Fruit fly (Drosophila melanogaster) whole organism, embryonic: ENCODE results near the gene Ir68b.

Experiments used
- ATbp ChIP-seq: fragments of 200-800 bp; sonication (Bioruptor generic); optimal IDR thresholded peaks from 2 replicates; lab custom pipeline; 2017; ENCODE audit warnings: missing biosample characterization, mild to moderate bottlenecking, missing genetic modification characterization, missing genetic modification reagents
- Abd-B ChIP-seq: fragments of 200-800 bp; sonication (Bioruptor generic); optimal IDR thresholded peaks from 2 replicates; lab custom pipeline; 2018; ENCODE audit warnings: missing biosample characterization, mild to moderate bottlenecking, missing genetic modification characterization, moderate library complexity
- Asciz ChIP-seq: fragments of 200-800 bp; sonication (Bioruptor generic); optimal IDR thresholded peaks from 2 replicates; lab custom pipeline; 2017; ENCODE audit warnings: missing biosample characterization, mild to moderate bottlenecking, missing genetic modification characterization, missing genetic modification reagents
- Atf-2 ChIP-seq: fragments of 200-800 bp; sonication (Bioruptor generic); optimal IDR thresholded peaks from 2 replicates; lab custom pipeline; 2016; ENCODE audit warnings: missing biosample characterization, missing genetic modification characterization
- CG10565 ChIP-seq: fragments of 200-800 bp; sonication (Bioruptor generic); optimal IDR thresholded peaks from 3 replicates; lab custom pipeline; 2016; ENCODE audit warnings: missing biosample characterization, mild to moderate bottlenecking, missing genetic modification characterization
- CG11398 ChIP-seq: fragments of 200-800 bp; sonication (Bioruptor generic); optimal IDR thresholded peaks from 2 replicates; lab custom pipeline; 2016; ENCODE audit warnings: missing biosample characterization, missing genetic modification characterization
- CG12744 ChIP-seq: fragments of 200-800 bp; sonication (Bioruptor generic); optimal IDR thresholded peaks from 2 replicates; lab custom pipeline; 2016; ENCODE audit warnings: missing biosample characterization, missing genetic modification characterization
- CG15514 ChIP-seq: fragments of 200-800 bp; sonication (Bioruptor generic); optimal IDR thresholded peaks from 3 replicates; lab custom pipeline; 2017; ENCODE audit warnings: missing biosample characterization, missing genetic modification characterization, mild to moderate bottlenecking, moderate library complexity, missing genetic modification reagents
- CG15601 ChIP-seq: fragments of 200-800 bp; sonication (Bioruptor generic); optimal IDR thresholded peaks from 3 replicates; lab custom pipeline; 2019; ENCODE audit warnings: missing biosample characterization, mild to moderate bottlenecking, missing genetic modification characterization, moderate library complexity
- CG17385 ChIP-seq: fragments of 200-800 bp; sonication (Bioruptor generic); optimal IDR thresholded peaks from 3 replicates; lab custom pipeline; 2018; ENCODE audit warnings: missing biosample characterization, mild to moderate bottlenecking, missing genetic modification characterization
- CG34422 ChIP-seq: fragments of 200-800 bp; sonication (Bioruptor generic); IDR thresholded peaks from 3 replicates; pipeline ENCODE4 v1.3.6; 2022; ENCODE audit warnings: missing biosample characterization, missing genetic modification characterization
- CG3847 ChIP-seq: fragments of 200-800 bp; sonication (Bioruptor generic); IDR thresholded peaks from 2 replicates; pipeline ENCODE4 v1.3.6; 2022; ENCODE audit warnings: missing biosample characterization, missing genetic modification characterization
- CG4404 ChIP-seq: fragments of 200-800 bp; sonication (Bioruptor generic); IDR thresholded peaks from 2 replicates; pipeline ENCODE4 v1.3.6; 2022; ENCODE audit warnings: missing biosample characterization, missing genetic modification characterization
- CG5953 ChIP-seq: fragments of 200-800 bp; sonication (Bioruptor generic); IDR thresholded peaks from 2 replicates; pipeline ENCODE4 v1.3.6; 2022; ENCODE audit warnings: missing biosample characterization, missing genetic modification characterization
- CG9817 ChIP-seq: fragments of 200-800 bp; sonication (Bioruptor generic); optimal IDR thresholded peaks from 2 replicates; lab custom pipeline; 2018; ENCODE audit warnings: missing biosample characterization, mild to moderate bottlenecking, missing genetic modification characterization, moderate library complexity
- CHES-1-like ChIP-seq: fragments of 200-800 bp; sonication (Bioruptor generic); optimal IDR thresholded peaks from 2 replicates; lab custom pipeline; 2016; ENCODE audit warnings: missing biosample characterization, missing genetic modification characterization
- D ChIP-seq, 2 experiments: fragments of 200-800 bp in 1 of 2; fragments of >200 bp in 1 of 2; sonication (Bioruptor generic) in 1 of 2; optimal IDR thresholded peaks; 2 replicates in 1 of 2; 3 replicates in 1 of 2; lab custom pipeline; 2017; ENCODE audit warnings: mild to moderate bottlenecking in 1 of 2, missing biosample characterization in 1 of 2, missing genetic modification characterization in 1 of 2, missing genetic modification reagents in 1 of 2
- D19B ChIP-seq: fragments of 200-800 bp; sonication (Bioruptor generic); optimal IDR thresholded peaks from 2 replicates; lab custom pipeline; 2017; ENCODE audit warnings: missing biosample characterization, mild to moderate bottlenecking, missing genetic modification characterization
- Dip2 ChIP-seq: fragments of 200-800 bp; sonication (Bioruptor generic); IDR thresholded peaks from 2 replicates; pipeline ENCODE4 v1.3.6; 2022; ENCODE audit warnings: missing biosample characterization, missing genetic modification characterization
- Fer1 ChIP-seq: fragments of 200-800 bp; sonication (Bioruptor generic); optimal IDR thresholded peaks from 2 replicates; lab custom pipeline; 2017; ENCODE audit warnings: missing biosample characterization, mild to moderate bottlenecking, missing genetic modification characterization
- Hr78 ChIP-seq, 2 experiments: fragments of 200-800 bp in 1 of 2; fragments of >200 bp in 1 of 2; sonication (Bioruptor generic) in 1 of 2; optimal IDR thresholded peaks; 2 replicates each; lab custom pipeline; 2017 to 2019; ENCODE audit warnings: missing biosample characterization in 2 of 2, missing genetic modification characterization in 2 of 2, mild to moderate bottlenecking in 1 of 2, moderate library complexity in 1 of 2
- Kr ChIP-seq: fragments of 200-800 bp; sonication (Bioruptor generic); optimal IDR thresholded peaks from 2 replicates; lab custom pipeline; 2017; ENCODE audit warnings: missing biosample characterization, mild to moderate bottlenecking, missing genetic modification characterization
- Lpt ChIP-seq: fragments of >200 bp; optimal IDR thresholded peaks from 2 replicates; lab custom pipeline; 2018; ENCODE audit warnings: missing biosample characterization, missing genetic modification characterization
- Mes4 ChIP-seq: fragments of 200-800 bp; sonication (Bioruptor generic); optimal IDR thresholded peaks from 2 replicates; lab custom pipeline; 2016; ENCODE audit warnings: missing biosample characterization, missing genetic modification characterization
- Side ChIP-seq: fragments of 200-800 bp; sonication (Bioruptor generic); optimal IDR thresholded peaks from 2 replicates; lab custom pipeline; 2016; ENCODE audit warnings: missing biosample characterization, missing genetic modification characterization
- Sox100B ChIP-seq: fragments of 200-800 bp; sonication (Bioruptor generic); optimal IDR thresholded peaks from 3 replicates; lab custom pipeline; 2018; ENCODE audit warnings: missing biosample characterization, mild to moderate bottlenecking, missing genetic modification characterization
- Ssrp ChIP-seq: fragments of 200-800 bp; sonication (Bioruptor generic); optimal IDR thresholded peaks from 2 replicates; lab custom pipeline; 2018; ENCODE audit warnings: missing biosample characterization, mild to moderate bottlenecking, missing genetic modification characterization, moderate library complexity
- Vsx1 ChIP-seq: fragments of 200-800 bp; sonication (Bioruptor generic); optimal IDR thresholded peaks from 2 replicates; lab custom pipeline; 2017; ENCODE audit warnings: missing biosample characterization, mild to moderate bottlenecking, missing genetic modification characterization, missing genetic modification reagents
- ab ChIP-seq: fragments of 200-800 bp; sonication (Bioruptor generic); optimal IDR thresholded peaks from 2 replicates; lab custom pipeline; 2016; ENCODE audit warnings: missing biosample characterization, missing genetic modification characterization
- bcd ChIP-seq: fragments of 200-800 bp; sonication (Bioruptor generic); optimal IDR thresholded peaks from 2 replicates; lab custom pipeline; 2017; ENCODE audit warnings: missing biosample characterization, mild to moderate bottlenecking, missing genetic modification characterization
- cad ChIP-seq: fragments of >200 bp; optimal IDR thresholded peaks from 2 replicates; lab custom pipeline; 2017; ENCODE audit warnings: missing biosample characterization, missing genetic modification characterization
- dimm ChIP-seq: fragments of 200-800 bp; sonication (Bioruptor generic); IDR thresholded peaks from 2 replicates; pipeline ENCODE4 v1.3.6; 2022; ENCODE audit warnings: missing biosample characterization, missing genetic modification characterization
- disco-r ChIP-seq: fragments of 200-800 bp; sonication (Bioruptor generic); optimal IDR thresholded peaks from 2 replicates; lab custom pipeline; 2016; ENCODE audit warnings: missing biosample characterization, missing genetic modification characterization
- eve ChIP-seq, 2 experiments: fragments of >200 bp; optimal IDR thresholded peaks; 2 replicates each; lab custom pipeline; 2017; ENCODE audit warnings: missing biosample characterization in 2 of 2, missing genetic modification characterization in 2 of 2
- exex ChIP-seq: fragments of 200-800 bp; sonication (Bioruptor generic); optimal IDR thresholded peaks from 4 replicates; lab custom pipeline; 2018; ENCODE audit warnings: missing biosample characterization, mild to moderate bottlenecking, missing genetic modification characterization, moderate library complexity
- fd96Cb ChIP-seq: fragments of 200-800 bp; sonication (Bioruptor generic); optimal IDR thresholded peaks from 2 replicates; lab custom pipeline; 2018; ENCODE audit warnings: missing biosample characterization, mild to moderate bottlenecking, missing genetic modification characterization, moderate library complexity
- gcm ChIP-seq: fragments of 200-800 bp; sonication (Bioruptor generic); optimal IDR thresholded peaks from 2 replicates; lab custom pipeline; 2019; ENCODE audit warnings: missing biosample characterization, mild to moderate bottlenecking, missing genetic modification characterization, moderate library complexity
- ham ChIP-seq: fragments of 200-800 bp; sonication (Bioruptor generic); IDR thresholded peaks from 2 replicates; pipeline ENCODE4 v1.3.6; 2022; ENCODE audit warnings: missing biosample characterization, missing genetic modification characterization
- kni ChIP-seq: fragments of 200-800 bp; sonication (Bioruptor generic); optimal IDR thresholded peaks from 3 replicates; lab custom pipeline; 2017; ENCODE audit warnings: mild to moderate bottlenecking, missing biosample characterization, missing genetic modification reagents, missing genetic modification characterization
- lab ChIP-seq: fragments of 200-800 bp; sonication (Bioruptor generic); optimal IDR thresholded peaks from 3 replicates; lab custom pipeline; 2017; ENCODE audit warnings: missing biosample characterization, missing genetic modification characterization, mild to moderate bottlenecking, moderate library complexity, missing genetic modification reagents
- lilli ChIP-seq: fragments of 200-800 bp; sonication (Bioruptor generic); optimal IDR thresholded peaks from 3 replicates; lab custom pipeline; 2016; ENCODE audit warnings: missing biosample characterization, missing genetic modification characterization
- nerfin-1 ChIP-seq: fragments of 200-800 bp; sonication (Bioruptor generic); optimal IDR thresholded peaks from 3 replicates; lab custom pipeline; 2019; ENCODE audit warnings: missing biosample characterization, mild to moderate bottlenecking, missing genetic modification characterization, moderate library complexity
- prd ChIP-seq, 3 experiments: fragments of >200 bp in 2 of 3; fragments of 200-800 bp in 1 of 3; sonication (Bioruptor generic) in 1 of 3; optimal IDR thresholded peaks in 2 of 3; IDR thresholded peaks in 1 of 3; 2 replicates in 2 of 3; 3 replicates in 1 of 3; pipeline versions ENCODE4 v1.3.6 to Lab custom; 2017 to 2022; ENCODE audit warnings: missing biosample characterization in 1 of 3, missing genetic modification characterization in 1 of 3
- pros ChIP-seq: fragments of 200-800 bp; sonication (Bioruptor generic); optimal IDR thresholded peaks from 3 replicates; lab custom pipeline; 2019; ENCODE audit warnings: missing biosample characterization, mild to moderate bottlenecking, missing genetic modification characterization, moderate library complexity
- ranshi ChIP-seq: fragments of 200-800 bp; sonication (Bioruptor generic); IDR thresholded peaks from 2 replicates; pipeline ENCODE4 v1.3.6; 2022; ENCODE audit warnings: missing biosample characterization, missing genetic modification characterization
- sens-2 ChIP-seq: fragments of 200-800 bp; sonication (Bioruptor generic); IDR thresholded peaks from 2 replicates; pipeline ENCODE4 v1.3.6; 2022; ENCODE audit warnings: missing biosample characterization, missing genetic modification characterization
- slbo ChIP-seq: fragments of 200-800 bp; sonication (Bioruptor generic); IDR thresholded peaks from 2 replicates; pipeline ENCODE4 v1.3.6; 2022; ENCODE audit warnings: missing biosample characterization, missing genetic modification characterization
- yki ChIP-seq: fragments of >200 bp; optimal IDR thresholded peaks from 3 replicates; lab custom pipeline; 2018

Ir68b gene

dm6 chr3L:12078551-12079318, 48.5 kb downstream of the Ir68b start (continued):
- peak in 1 of 2 experiments; percentile 0 for TF ChIP-seq Hr78 (GFP tag; optimal IDR thresholded peaks at IDR 0.05; lab: Kevin White, UChicago)
- TF ChIP-seq gcm (GFP tag; lab: Kevin White, UChicago) = no peak
- TF ChIP-seq Sox100B (GFP tag; lab: Kevin White, UChicago) = peak; percentile 41
- TF ChIP-seq Mes4 = no peak
- no peak for TF ChIP-seq Abd-B (GFP tag; lab: Kevin White, UChicago)
- no peak for TF ChIP-seq disco-r
- no peak for TF ChIP-seq Ssrp (tag; lab: Kevin White, UChicago)
- peak; percentile 27 for TF ChIP-seq Fer1 (GFP tag; lab: Kevin White, UChicago)
- no peak for TF ChIP-seq CG10565
- TF ChIP-seq nerfin-1 (tag; lab: Kevin White, UChicago) = peak; percentile 22
- no peak for TF ChIP-seq yki (lab: Kevin White, UChicago)
- TF ChIP-seq CG11398 = no peak
- TF ChIP-seq ATbp (GFP tag; lab: Kevin White, UChicago) = peak; percentile 61
- no peak for TF ChIP-seq CG4404
- no peak for TF ChIP-seq ranshi (GFP tag; lab: Robert Waterston, UW)
- peak; percentile 19 for TF ChIP-seq Kr (GFP tag; lab: Kevin White, UChicago)
- no peak for TF ChIP-seq ab
- TF ChIP-seq ham (GFP tag; lab: Robert Waterston, UW) = no peak
- TF ChIP-seq pros = peak; percentile 89
- peak; percentile 31 for TF ChIP-seq Side (GFP tag; lab: Kevin White, UChicago)
- no peak for TF ChIP-seq prd (optimal IDR thresholded peaks at IDR 0.05; lab: Kevin White, UChicago)
- 0 out of 3 replicates have a peak, but pooled peaks have one; percentile 24 for TF ChIP-seq prd (GFP tag; IDR thresholded peaks at IDR 0.05; lab: Robert Waterston, UW)
- no peak for TF ChIP-seq CG12744 (GFP tag; lab: Kevin White, UChicago)
- TF ChIP-seq kni (GFP tag; lab: Kevin White, UChicago) = peak; percentile 89
- no peak for TF ChIP-seq D19B (GFP tag; lab: Kevin White, UChicago)
- peak; percentile 2 for TF ChIP-seq CG9817
- TF ChIP-seq CG5953 (GFP tag; lab: Robert Waterston, UW) = no peak
- TF ChIP-seq Dip2 (GFP tag; lab: Robert Waterston, UW) = no peak
- no peak for TF ChIP-seq fd96Cb
- TF ChIP-seq exex (tag; lab: Kevin White, UChicago) = peak; percentile 24
- TF ChIP-seq CG34422 (GFP tag; lab: Robert Waterston, UW) = no peak
- no peak for TF ChIP-seq D (optimal IDR thresholded peaks at IDR 0.05; lab: Kevin White, UChicago)
- peak; percentile 27 for TF ChIP-seq D (GFP tag; optimal IDR thresholded peaks at IDR 0.05; lab: Kevin White, UChicago)
- peak; percentile 23 for TF ChIP-seq CG15514 (GFP tag; lab: Kevin White, UChicago)
- no peak for TF ChIP-seq dimm (GFP tag; lab: Robert Waterston, UW)
- TF ChIP-seq CG15601 (tag; lab: Kevin White, UChicago) = peak; percentile 70
- TF ChIP-seq slbo (GFP tag; lab: Robert Waterston, UW) = 0 out of 2 replicates have a peak, but pooled peaks have one; percentile 12
- no peak for TF ChIP-seq cad (GFP tag; lab: Kevin White, UChicago)
- TF ChIP-seq sens-2 (GFP tag; lab: Robert Waterston, UW) = no peak
- no peak for TF ChIP-seq Lpt (GFP tag; lab: Kevin White, UChicago)
- TF ChIP-seq lilli (GFP tag; lab: Kevin White, UChicago) = no peak
- TF ChIP-seq CHES-1-like (GFP tag; lab: Kevin White, UChicago) = no peak
- peak; percentile 37 for TF ChIP-seq CG17385 (GFP tag; lab: Kevin White, UChicago)
- peak; percentile 23 for TF ChIP-seq Atf-2 (GFP tag; lab: Kevin White, UChicago)
- TF ChIP-seq lab = peak; percentile 38
- no peak for TF ChIP-seq CG3847
- TF ChIP-seq bcd (GFP tag; lab: Kevin White, UChicago) = no peak
- TF ChIP-seq Vsx1 (GFP tag; lab: Kevin White, UChicago) = peak; percentile 72
- TF ChIP-seq eve (GFP tag; optimal IDR thresholded peaks at IDR 0.05; lab: Kevin White, UChicago) = peak in 1 of 2 experiments; percentile 46
- peak; percentile 0 for TF ChIP-seq Asciz (GFP tag; lab: Kevin White, UChicago)
